Fruit fly (Drosophila melanogaster) whole organism, embryonic: ENCODE measurements around the gene wwk.

ENCODE experiments used
- Antp ChIP-seq: fragments of 200-800 bp; sonication (Bioruptor generic); optimal IDR thresholded peaks from 3 replicates; lab custom pipeline; 2016; ENCODE audit warnings: missing biosample characterization, missing genetic modification characterization
- Asciz ChIP-seq: fragments of 200-800 bp; sonication (Bioruptor generic); optimal IDR thresholded peaks from 2 replicates; lab custom pipeline; 2017; ENCODE audit warnings: missing biosample characterization, mild to moderate bottlenecking, missing genetic modification characterization, missing genetic modification reagents
- CG10462 ChIP-seq: fragments of 200-800 bp; sonication (Bioruptor generic); optimal IDR thresholded peaks from 2 replicates; lab custom pipeline; 2016; ENCODE audit warnings: missing biosample characterization, missing genetic modification characterization
- CG11696 ChIP-seq: fragments of 200-800 bp; sonication (Bioruptor generic); IDR thresholded peaks from 2 replicates; pipeline ENCODE4 v1.3.6; 2022; ENCODE audit warnings: missing biosample characterization, missing genetic modification characterization
- CG11723 ChIP-seq: fragments of 200-800 bp; sonication (Bioruptor generic); optimal IDR thresholded peaks from 2 replicates; lab custom pipeline; 2017; ENCODE audit warnings: missing biosample characterization, mild to moderate bottlenecking, missing genetic modification characterization
- CG13296 ChIP-seq: fragments of 200-800 bp; sonication (Bioruptor generic); optimal IDR thresholded peaks from 3 replicates; lab custom pipeline; 2018; ENCODE audit warnings: missing biosample characterization, mild to moderate bottlenecking, missing genetic modification characterization
- CG15073 ChIP-seq: fragments of 200-800 bp; sonication (Bioruptor generic); optimal IDR thresholded peaks from 2 replicates; lab custom pipeline; 2016; ENCODE audit warnings: missing biosample characterization, missing genetic modification characterization
- CG17385 ChIP-seq: fragments of 200-800 bp; sonication (Bioruptor generic); optimal IDR thresholded peaks from 3 replicates; lab custom pipeline; 2018; ENCODE audit warnings: missing biosample characterization, mild to moderate bottlenecking, missing genetic modification characterization
- CG18011 ChIP-seq: fragments of 200-800 bp; sonication (Bioruptor generic); optimal IDR thresholded peaks from 2 replicates; lab custom pipeline; 2017; ENCODE audit warnings: missing biosample characterization, missing genetic modification characterization, mild to moderate bottlenecking, moderate library complexity, missing genotype
- CG3065 ChIP-seq: fragments of 200-800 bp; sonication (Bioruptor generic); optimal IDR thresholded peaks from 2 replicates; lab custom pipeline; 2016; ENCODE audit warnings: missing biosample characterization, missing genetic modification characterization
- CG31224 ChIP-seq: fragments of 200-800 bp; sonication (Bioruptor generic); IDR thresholded peaks from 2 replicates; pipeline ENCODE4 v1.3.6; 2022; ENCODE audit warnings: missing biosample characterization, missing genetic modification characterization
- CG31388 ChIP-seq: fragments of 200-800 bp; sonication (Bioruptor generic); optimal IDR thresholded peaks from 2 replicates; lab custom pipeline; 2016; ENCODE audit warnings: missing biosample characterization, missing genetic modification characterization
- CG3163 ChIP-seq: fragments of 200-800 bp; sonication (Bioruptor generic); optimal IDR thresholded peaks from 3 replicates; lab custom pipeline; 2016; ENCODE audit warnings: missing biosample characterization, missing genetic modification characterization
- CG32532 ChIP-seq: fragments of 200-800 bp; sonication (Bioruptor generic); IDR thresholded peaks from 2 replicates; pipeline ENCODE4 v1.3.6; 2022; ENCODE audit warnings: missing biosample characterization, missing genetic modification characterization
- CG4424 ChIP-seq: fragments of 200-800 bp; sonication (Bioruptor generic); optimal IDR thresholded peaks from 3 replicates; lab custom pipeline; 2016; ENCODE audit warnings: missing biosample characterization, missing genetic modification characterization
- CG7357 ChIP-seq: fragments of 200-800 bp; sonication (Bioruptor generic); IDR thresholded peaks from 3 replicates; pipeline ENCODE4 v1.3.6; 2022; ENCODE audit warnings: missing biosample characterization, missing genetic modification characterization
- Dbx ChIP-seq: fragments of 200-800 bp; sonication (Bioruptor generic); IDR thresholded peaks from 3 replicates; pipeline ENCODE4 v1.3.6; 2022; ENCODE audit warnings: missing biosample characterization, missing genetic modification characterization
- Dek ChIP-seq: fragments of 200-800 bp; sonication (Bioruptor generic); optimal IDR thresholded peaks from 3 replicates; lab custom pipeline; 2019; ENCODE audit warnings: missing biosample characterization, mild to moderate bottlenecking, missing genetic modification characterization, moderate library complexity
- Dll ChIP-seq: fragments of 200-800 bp; sonication (Bioruptor generic); IDR thresholded peaks from 4 replicates; pipeline ENCODE4 v1.3.6; 2022; ENCODE audit warnings: missing biosample characterization, missing genetic modification characterization; ENCODE audit not compliant: partially characterized antibody
- Doc2 ChIP-seq: fragments of 200-800 bp; sonication (Bioruptor generic); IDR thresholded peaks from 2 replicates; pipeline ENCODE4 v1.3.6; 2022; ENCODE audit warnings: missing biosample characterization, missing genetic modification characterization
- Doc3 ChIP-seq: fragments of 200-800 bp; sonication (Bioruptor generic); IDR thresholded peaks from 3 replicates; pipeline ENCODE4 v1.3.6; 2022; ENCODE audit warnings: missing biosample characterization, missing genetic modification characterization; ENCODE audit not compliant: partially characterized antibody
- Dref ChIP-seq: fragments of 200-800 bp; sonication (Bioruptor generic); IDR thresholded peaks from 2 replicates; pipeline ENCODE4 v1.3.6; 2022; ENCODE audit warnings: missing biosample characterization, missing genetic modification characterization
- E2f1 ChIP-seq: fragments of 200-800 bp; sonication (Bioruptor generic); IDR thresholded peaks from 2 replicates; pipeline ENCODE4 v1.3.6; 2022; ENCODE audit warnings: missing biosample characterization, missing genetic modification characterization
- HHEX ChIP-seq: fragments of 200-800 bp; sonication (Bioruptor generic); optimal IDR thresholded peaks from 3 replicates; lab custom pipeline; 2017; ENCODE audit warnings: missing biosample characterization, mild to moderate bottlenecking, missing genetic modification characterization, missing genetic modification reagents
- Hsf ChIP-seq: fragments of 200-800 bp; sonication (Bioruptor generic); optimal IDR thresholded peaks from 3 replicates; lab custom pipeline; 2016; ENCODE audit warnings: missing biosample characterization, missing genetic modification characterization
- MESR4 ChIP-seq: fragments of 200-800 bp; sonication (Bioruptor generic); optimal IDR thresholded peaks from 2 replicates; lab custom pipeline; 2018; ENCODE audit warnings: missing biosample characterization, mild to moderate bottlenecking, missing genetic modification characterization, moderate library complexity
- Meics ChIP-seq: fragments of 200-800 bp; sonication (Bioruptor generic); optimal IDR thresholded peaks from 2 replicates; lab custom pipeline; 2017; ENCODE audit warnings: missing biosample characterization, mild to moderate bottlenecking, missing genetic modification characterization
- NC2β ChIP-seq: fragments of 200-800 bp; sonication (Bioruptor generic); optimal IDR thresholded peaks from 2 replicates; lab custom pipeline; 2016; ENCODE audit warnings: missing biosample characterization, missing genetic modification characterization
- NFAT ChIP-seq: fragments of 200-800 bp; sonication (Bioruptor generic); IDR thresholded peaks from 2 replicates; pipeline ENCODE4 v1.3.6; 2022; ENCODE audit warnings: missing biosample characterization, missing genetic modification characterization
- NK7.1 ChIP-seq: fragments of 200-800 bp; sonication (Bioruptor generic); optimal IDR thresholded peaks from 3 replicates; lab custom pipeline; 2016; ENCODE audit warnings: missing biosample characterization, missing genetic modification characterization
- Oaz ChIP-seq: fragments of 200-800 bp; sonication (Bioruptor generic); IDR thresholded peaks from 2 replicates; pipeline ENCODE4 v1.3.6; 2022; ENCODE audit warnings: missing biosample characterization, missing genetic modification characterization
- Opbp ChIP-seq: fragments of 200-800 bp; sonication (Bioruptor generic); IDR thresholded peaks from 3 replicates; pipeline ENCODE4 v1.3.6; 2022; ENCODE audit warnings: missing biosample characterization, missing genetic modification characterization; ENCODE audit not compliant: partially characterized antibody
- Optix ChIP-seq: fragments of 200-800 bp; sonication (Bioruptor generic); IDR thresholded peaks from 3 replicates; pipeline ENCODE4 v1.3.6; 2022; ENCODE audit warnings: missing biosample characterization, missing genetic modification characterization
- PHDP ChIP-seq: fragments of 200-800 bp; sonication (Bioruptor generic); optimal IDR thresholded peaks from 3 replicates; lab custom pipeline; 2018; ENCODE audit warnings: missing biosample characterization, mild to moderate bottlenecking, missing genetic modification characterization, moderate library complexity
- Six4 ChIP-seq: fragments of 200-800 bp; sonication (Bioruptor generic); optimal IDR thresholded peaks from 2 replicates; lab custom pipeline; 2016; ENCODE audit warnings: missing biosample characterization, missing genetic modification characterization
- Tbp ChIP-seq: fragments of >200 bp; optimal IDR thresholded peaks from 2 replicates; lab custom pipeline; 2018; ENCODE audit warnings: missing biosample characterization, missing genetic modification characterization
- ash1 ChIP-seq: fragments of 200-800 bp; sonication (Bioruptor generic); optimal IDR thresholded peaks from 2 replicates; lab custom pipeline; 2018; ENCODE audit warnings: missing biosample characterization, mild to moderate bottlenecking, missing genetic modification characterization
- az2 ChIP-seq: fragments of 200-800 bp; sonication (Bioruptor generic); optimal IDR thresholded peaks from 3 replicates; lab custom pipeline; 2016; ENCODE audit warnings: missing biosample characterization, missing genetic modification characterization
- bab2 ChIP-seq: fragments of 200-800 bp; sonication (Bioruptor generic); optimal IDR thresholded peaks from 2 replicates; lab custom pipeline; 2016; ENCODE audit warnings: missing biosample characterization, missing genetic modification characterization
- bbx ChIP-seq: fragments of 200-800 bp; sonication (Bioruptor generic); IDR thresholded peaks from 2 replicates; pipeline ENCODE4 v1.3.6; 2022; ENCODE audit warnings: missing biosample characterization, missing genetic modification characterization; ENCODE audit not compliant: partially characterized antibody
- cato ChIP-seq: fragments of 200-800 bp; sonication (Bioruptor generic); optimal IDR thresholded peaks from 2 replicates; lab custom pipeline; 2016; ENCODE audit warnings: missing biosample characterization, missing genetic modification characterization, borderline replicate concordance
- cg ChIP-seq: fragments of 200-800 bp; sonication (Bioruptor generic); optimal IDR thresholded peaks from 3 replicates; lab custom pipeline; 2019; ENCODE audit warnings: missing biosample characterization, mild to moderate bottlenecking, missing genetic modification characterization, moderate library complexity
- chif ChIP-seq, 2 experiments: fragments of 200-800 bp; sonication (Bioruptor generic); optimal IDR thresholded peaks; 3 replicates each; lab custom pipeline; 2016; ENCODE audit warnings: missing biosample characterization in 2 of 2, missing genetic modification characterization in 2 of 2
- corto ChIP-seq: fragments of 200-800 bp; sonication (Bioruptor generic); optimal IDR thresholded peaks from 2 replicates; lab custom pipeline; 2016; ENCODE audit warnings: missing biosample characterization, mild to moderate bottlenecking, missing genetic modification characterization, moderate library complexity
- cwo ChIP-seq: fragments of 200-800 bp; sonication (Bioruptor generic); optimal IDR thresholded peaks from 3 replicates; lab custom pipeline; 2017; ENCODE audit warnings: missing biosample characterization, missing genetic modification characterization, mild to moderate bottlenecking, moderate library complexity, missing genetic modification reagents
- exex ChIP-seq: fragments of 200-800 bp; sonication (Bioruptor generic); optimal IDR thresholded peaks from 4 replicates; lab custom pipeline; 2018; ENCODE audit warnings: missing biosample characterization, mild to moderate bottlenecking, missing genetic modification characterization, moderate library complexity
- h ChIP-seq: fragments of >200 bp; optimal IDR thresholded peaks from 2 replicates; lab custom pipeline; 2017
- ham ChIP-seq: fragments of 200-800 bp; sonication (Bioruptor generic); IDR thresholded peaks from 2 replicates; pipeline ENCODE4 v1.3.6; 2022; ENCODE audit warnings: missing biosample characterization, missing genetic modification characterization
- pnt ChIP-seq: fragments of 200-800 bp; sonication (Bioruptor generic); optimal IDR thresholded peaks from 3 replicates; lab custom pipeline; 2016; ENCODE audit warnings: missing biosample characterization, missing genetic modification characterization
- row ChIP-seq: fragments of 200-800 bp; sonication (Bioruptor generic); IDR thresholded peaks from 3 replicates; pipeline ENCODE4 v1.3.6; 2022; ENCODE audit warnings: missing biosample characterization, missing genetic modification characterization
- tin ChIP-seq: fragments of 200-800 bp; sonication (Bioruptor generic); optimal IDR thresholded peaks from 3 replicates; lab custom pipeline; 2016; ENCODE audit warnings: missing biosample characterization, missing genetic modification characterization
- yki ChIP-seq: fragments of >200 bp; optimal IDR thresholded peaks from 3 replicates; lab custom pipeline; 2018
- zfh2 ChIP-seq: fragments of 200-800 bp; sonication (Bioruptor generic); optimal IDR thresholded peaks from 2 replicates; lab custom pipeline; 2016; ENCODE audit warnings: missing biosample characterization, missing genetic modification characterization

The wwk gene

DNA sequence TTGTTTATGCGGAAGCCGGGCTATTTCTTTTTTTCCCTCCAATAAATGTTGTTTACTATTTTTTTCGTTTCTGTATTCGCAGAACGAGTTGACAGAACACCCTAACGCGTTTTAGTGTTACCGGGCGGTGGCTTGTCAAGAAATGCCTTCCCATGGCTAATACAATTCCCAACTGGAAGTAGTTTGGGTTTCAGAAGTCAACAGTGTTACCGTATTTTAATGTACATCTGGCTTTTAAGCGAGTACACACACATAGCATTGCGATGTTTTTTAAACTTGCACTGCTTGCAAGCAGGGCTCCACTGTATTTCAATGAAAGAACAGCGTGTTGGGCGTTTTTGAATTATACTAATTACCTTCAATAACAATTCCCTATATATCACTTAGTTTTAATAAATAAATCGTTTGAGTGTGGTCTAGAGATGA is 14.0 kb upstream of the wwk start, which contains the start of gene TfIIS (continued):
- TF ChIP-seq tin (GFP tag; lab: Kevin White, UChicago) (no peak), CG15073 (GFP tag; lab: Kevin White, UChicago) (no peak), NK7.1 (GFP tag; lab: Kevin White, UChicago) (no peak), Dbx (GFP tag; lab: Robert Waterston, UW) (0 out of 3 replicates have a peak, but pooled peaks have one; percentile 12), CG31224 (GFP tag; lab: Robert Waterston, UW) (no peak), CG13296 (GFP tag; lab: Kevin White, UChicago) (no peak), row (GFP tag; lab: Robert Waterston, UW) (peak; percentile 51), HHEX (GFP tag; lab: Kevin White, UChicago) (no peak), chif (GFP tag; optimal IDR thresholded peaks at IDR 0.05; lab: Kevin White, UChicago) (no peak), cwo (GFP tag; lab: Kevin White, UChicago) (no peak), zfh2 (GFP tag; lab: Kevin White, UChicago) (no peak), E2f1 (GFP tag; lab: Robert Waterston, UW) (no peak; the same call in 1 of the 2 replicates), CG18011 (no peak), cato (GFP tag; lab: Kevin White, UChicago) (no peak), Hsf (GFP tag; lab: Kevin White, UChicago) (no peak), az2 (GFP tag; lab: Kevin White, UChicago) (no peak), Dll (GFP tag; lab: Robert Waterston, UW) (0 out of 4 replicates have a peak, but pooled peaks have one; percentile 13), cg (no peak), CG4424 (GFP tag; lab: Kevin White, UChicago) (no peak), pnt (GFP tag; lab: Kevin White, UChicago) (no peak), CG3163 (peak; percentile 24), Dref (GFP tag; lab: Robert Waterston, UW) (peak; percentile 54), Dek (tag; lab: Kevin White, UChicago) (peak; percentile 20), CG7357 (GFP tag; lab: Robert Waterston, UW) (no peak), NC2β (GFP tag; lab: Kevin White, UChicago) (peak; percentile 47), bab2 (GFP tag; lab: Kevin White, UChicago) (no peak), Tbp (GFP tag; lab: Kevin White, UChicago) (no peak), exex (peak; percentile 16), corto (no peak), Meics (GFP tag; lab: Kevin White, UChicago) (no peak), Opbp (GFP tag; lab: Robert Waterston, UW) (peak; percentile 62), CG17385 (GFP tag; lab: Kevin White, UChicago) (no peak), CG10462 (GFP tag; lab: Kevin White, UChicago) (no peak), CG31388 (no peak), Six4 (no peak), Optix (no peak), CG3065 (no peak), yki (lab: Kevin White, UChicago) (no peak), Oaz (GFP tag; lab: Robert Waterston, UW) (no peak), ham (GFP tag; lab: Robert Waterston, UW) (no peak), Doc3 (no peak), CG11696 (GFP tag; lab: Robert Waterston, UW) (no peak), PHDP (no peak), Asciz (GFP tag; lab: Kevin White, UChicago) (no peak), Doc2 (GFP tag; lab: Robert Waterston, UW) (no peak), CG32532 (GFP tag; lab: Robert Waterston, UW) (peak; percentile 18; the same call in 1 of the 2 replicates), bbx (GFP tag; lab: Robert Waterston, UW) (peak; percentile 17; the same call in 1 of the 2 replicates), MESR4 (GFP tag; lab: Kevin White, UChicago) (peak; percentile 87), Antp (GFP tag; lab: Kevin White, UChicago) (no peak), NFAT (GFP tag; lab: Robert Waterston, UW) (no peak), CG11723 (GFP tag; lab: Kevin White, UChicago) (no peak), h (lab: Kevin White, UChicago) (no peak), ash1 (GFP tag; lab: Kevin White, UChicago) (no peak)
